Fruit fly (Drosophila melanogaster) whole organism, prepupa: ENCODE results near the gene CG14721.

ENCODE experiments used
- CG31627 ChIP-seq: fragments of 200-800 bp; sonication (Bioruptor generic); optimal IDR thresholded peaks from 3 replicates; lab custom pipeline; 2016; ENCODE audit warnings: missing biosample characterization, missing genetic modification characterization
- Eip93F ChIP-seq: fragments of 200-800 bp; sonication (Bioruptor generic); optimal IDR thresholded peaks from 2 replicates; lab custom pipeline; 2016; ENCODE audit warnings: missing biosample characterization, mild to moderate bottlenecking, missing genetic modification characterization
- Met ChIP-seq: fragments of 200-800 bp; sonication (Bioruptor generic); optimal IDR thresholded peaks from 3 replicates; lab custom pipeline; 2016; ENCODE audit warnings: missing biosample characterization, missing genetic modification characterization
- achi ChIP-seq: fragments of 200-800 bp; sonication (Bioruptor generic); optimal IDR thresholded peaks from 3 replicates; lab custom pipeline; 2016; ENCODE audit warnings: missing biosample characterization, missing genetic modification characterization

- TF ChIP-seq achi (GFP tag; lab: Kevin White, UChicago): no peak
- no peak for TF ChIP-seq Met (GFP tag; lab: Kevin White, UChicago)
- TF ChIP-seq CG31627: no peak
- TF ChIP-seq Eip93F: no peak
Measured at dm6 chr3R:11777058-11777457, 41.8 kb downstream of the CG14721 start.
